Worm (Caenorhabditis elegans) whole organism, L2 larva: ENCODE measurements around the gene T08B1.1.

Source experiments
- gmeb-1 ChIP-seq: fragments of 150-350 bp; optimal IDR thresholded peaks from 2 replicates; lab custom pipeline; 2014; ENCODE audit warnings: missing biosample characterization, missing genetic modification characterization
- nhr-12 ChIP-seq: fragments of 150-350 bp; optimal IDR thresholded peaks from 2 replicates; lab custom pipeline; 2014; ENCODE audit warnings: missing biosample characterization, missing genetic modification characterization
- sem-4 ChIP-seq: fragments of 150-350 bp; optimal IDR thresholded peaks from 2 replicates; lab custom pipeline; 2014; ENCODE audit warnings: missing biosample characterization, missing genetic modification reagents, missing genetic modification characterization
- unc-55 ChIP-seq: fragments of 150-350 bp; sonication (generic microtip); optimal IDR thresholded peaks from 3 replicates; lab custom pipeline; 2014; ENCODE audit warnings: missing biosample characterization, missing genetic modification reagents, missing genetic modification characterization

DNA sequence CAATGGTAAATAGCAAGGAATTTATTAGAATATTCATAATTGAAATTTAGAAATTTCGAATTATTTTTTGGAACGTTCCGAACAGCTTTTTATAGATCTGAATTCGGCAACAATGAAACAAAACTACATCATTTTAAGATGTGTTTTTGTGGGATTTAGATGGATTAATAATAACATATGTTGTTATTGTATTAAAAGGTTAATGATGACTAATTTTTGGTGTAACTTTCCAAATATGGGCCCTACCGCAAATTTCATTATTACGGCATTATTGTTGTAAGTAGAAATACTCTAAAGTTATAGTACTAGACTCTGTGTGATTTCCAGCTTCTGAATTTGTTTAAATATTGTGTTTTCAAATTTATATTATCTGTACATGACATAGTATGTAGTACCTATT, 27.0 kb upstream of the T08B1.1 start, which contains the start of gene F59A7.11:
- no peak for TF ChIP-seq sem-4 (tag; lab: Kevin White, UChicago)
- TF ChIP-seq nhr-12 (tag; lab: Kevin White, UChicago): no peak
- TF ChIP-seq gmeb-1 (tag; lab: Kevin White, UChicago): no peak
- TF ChIP-seq unc-55 (GFP tag; lab: Kevin White, UChicago): no peak
